Fruit fly (Drosophila melanogaster): Measurements from ENCODE around the gene NO66.

Gene NO66

DNA sequence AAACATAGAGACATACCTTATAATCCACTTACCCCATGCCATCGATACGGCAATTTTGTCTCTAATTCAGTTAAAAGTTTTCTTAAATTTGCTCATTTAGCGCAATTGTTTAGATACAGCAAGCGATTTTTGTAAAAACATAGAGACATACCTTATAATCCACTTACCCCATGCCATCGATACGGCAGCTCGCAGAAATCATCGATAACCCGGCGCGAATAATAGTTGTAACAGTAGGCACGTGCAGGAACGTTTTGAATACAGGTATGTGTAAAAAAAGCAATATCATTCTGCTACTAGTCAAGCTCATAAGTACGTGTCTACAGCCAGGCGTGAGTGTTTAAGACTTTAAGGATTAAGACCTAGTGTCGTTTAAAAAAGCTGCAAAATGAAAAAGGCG lies at the start of gene NO66:
NO66 (plus strand) TSS at position 199 of the 400 bp plus-strand sequence.
- TF ChIP-seq woc (GFP tag; optimal IDR thresholded peaks at IDR 0.05) (peak; percentile 22), Myc (optimal IDR thresholded peaks at IDR 0.05) (peak; percentile 12)

DNA sequence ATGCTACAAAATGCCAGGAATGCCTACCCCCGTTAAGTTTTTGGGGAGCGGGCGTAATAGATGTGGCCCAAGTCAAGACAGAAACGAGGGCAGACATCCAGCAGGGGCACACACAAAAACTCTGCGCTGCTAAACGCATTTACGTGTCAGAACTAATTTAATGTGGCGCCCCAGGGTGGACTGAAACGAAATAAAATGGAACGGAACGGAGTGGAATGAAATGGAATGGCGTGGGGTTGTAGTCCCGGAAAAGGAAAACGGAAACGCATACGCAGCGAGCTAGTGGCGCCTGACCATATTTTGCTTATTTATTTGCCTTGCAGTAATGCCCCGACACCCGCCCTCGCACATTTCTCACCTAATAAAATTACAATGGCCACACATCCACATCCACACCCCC lies 45.7 kb upstream of the NO66 start:
- no peak for TF ChIP-seq h (GFP tag; optimal IDR thresholded peaks at IDR 0.05)
- TF ChIP-seq Vsx2 (GFP tag; optimal IDR thresholded peaks at IDR 0.05; ENCODE audit: partially characterized antibody) = no peak
- no peak for TF ChIP-seq OdsH (GFP tag; optimal IDR thresholded peaks at IDR 0.05)
- TF ChIP-seq ey (GFP tag; optimal IDR thresholded peaks at IDR 0.05) = no peak
- no peak for TF ChIP-seq Abd-B (GFP tag; optimal IDR thresholded peaks at IDR 0.05)
- TF ChIP-seq foxo (GFP tag; optimal IDR thresholded peaks at IDR 0.05) = no peak
- TF ChIP-seq sage (GFP tag; optimal IDR thresholded peaks at IDR 0.05) = no peak
- TF ChIP-seq CG9705 (GFP tag; optimal IDR thresholded peaks at IDR 0.05) = no peak
- TF ChIP-seq jim (GFP tag; optimal IDR thresholded peaks at IDR 0.05) = no peak

DNA sequence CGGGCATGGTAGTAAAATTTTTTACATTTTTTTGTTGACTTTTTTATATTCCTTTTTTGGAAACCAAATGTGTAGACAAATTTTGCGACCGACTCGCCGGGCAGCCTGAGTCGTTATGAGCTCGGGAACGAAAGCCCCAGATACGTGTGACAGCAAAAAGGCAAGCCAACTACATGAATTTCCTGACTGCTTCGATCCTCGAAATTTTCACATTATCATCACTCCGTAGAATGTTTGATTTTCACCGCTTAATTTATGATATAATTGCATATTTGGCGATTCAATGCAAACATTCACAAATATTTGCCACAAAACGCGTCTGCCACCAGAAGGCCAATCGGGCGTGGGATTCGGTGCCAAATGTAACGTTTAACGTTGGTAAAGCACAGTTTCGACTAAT lies 42.3 kb upstream of the NO66 start, which contains the start of gene CG15577:
CG15577 (minus strand) TSS at position 101 of the 400 bp plus-strand sequence.
- TF ChIP-seq usp (GFP tag; optimal IDR thresholded peaks at IDR 0.05) (no peak), Abd-B (GFP tag; optimal IDR thresholded peaks at IDR 0.05) (no peak), jim (GFP tag; optimal IDR thresholded peaks at IDR 0.05) (no peak), tai (GFP tag; optimal IDR thresholded peaks at IDR 0.05) (no peak), fru (GFP tag; optimal IDR thresholded peaks at IDR 0.05) (no peak), CG32264 (GFP tag; optimal IDR thresholded peaks at IDR 0.05) (no peak)

- TF ChIP-seq CG9705 (GFP tag; optimal IDR thresholded peaks at IDR 0.05) = no peak
- no peak for TF ChIP-seq sage (GFP tag; optimal IDR thresholded peaks at IDR 0.05)
- TF ChIP-seq rgr (GFP tag; optimal IDR thresholded peaks at IDR 0.05) = no peak
Measured at dm6 chrX:4277861-4278260, 41.4 kb upstream of the NO66 start, which contains the start of gene CG15578. CG15578 (minus strand) TSS chrX:4277961.

dm6 chrX:4280769-4281168 lies 38.5 kb upstream of the NO66 start:
- TF ChIP-seq woc (GFP tag; optimal IDR thresholded peaks at IDR 0.05) = no peak

dm6 chrX:4293418-4293817 lies 25.8 kb upstream of the NO66 start:
- TF ChIP-seq rgr (GFP tag; optimal IDR thresholded peaks at IDR 0.05) (no peak), N (GFP tag; optimal IDR thresholded peaks at IDR 0.05) (no peak), jim (GFP tag; optimal IDR thresholded peaks at IDR 0.05) (no peak), Dfd (GFP tag; optimal IDR thresholded peaks at IDR 0.05) (no peak), foxo (GFP tag; optimal IDR thresholded peaks at IDR 0.05) (no peak), sage (GFP tag; optimal IDR thresholded peaks at IDR 0.05) (no peak), woc (GFP tag; optimal IDR thresholded peaks at IDR 0.05) (no peak), Dif (GFP tag; optimal IDR thresholded peaks at IDR 0.05; ENCODE audit: partially characterized antibody) (no peak), dsf (GFP tag; optimal IDR thresholded peaks at IDR 0.05; ENCODE audit: borderline replicate concordance) (no peak), fru (GFP tag; optimal IDR thresholded peaks at IDR 0.05) (no peak), Myc (optimal IDR thresholded peaks at IDR 0.05) (no peak), brk (GFP tag; optimal IDR thresholded peaks at IDR 0.05) (no peak), tai (GFP tag; optimal IDR thresholded peaks at IDR 0.05) (no peak), Vsx2 (GFP tag; optimal IDR thresholded peaks at IDR 0.05; ENCODE audit: partially characterized antibody) (no peak), pan (optimal IDR thresholded peaks at IDR 0.05) (no peak), sv (GFP tag; optimal IDR thresholded peaks at IDR 0.05) (no peak), CG32264 (GFP tag; optimal IDR thresholded peaks at IDR 0.05) (no peak), OdsH (GFP tag; optimal IDR thresholded peaks at IDR 0.05) (no peak), dmrt93B (GFP tag; optimal IDR thresholded peaks at IDR 0.05) (no peak), lola (GFP tag; optimal IDR thresholded peaks at IDR 0.05) (no peak)

DNA sequence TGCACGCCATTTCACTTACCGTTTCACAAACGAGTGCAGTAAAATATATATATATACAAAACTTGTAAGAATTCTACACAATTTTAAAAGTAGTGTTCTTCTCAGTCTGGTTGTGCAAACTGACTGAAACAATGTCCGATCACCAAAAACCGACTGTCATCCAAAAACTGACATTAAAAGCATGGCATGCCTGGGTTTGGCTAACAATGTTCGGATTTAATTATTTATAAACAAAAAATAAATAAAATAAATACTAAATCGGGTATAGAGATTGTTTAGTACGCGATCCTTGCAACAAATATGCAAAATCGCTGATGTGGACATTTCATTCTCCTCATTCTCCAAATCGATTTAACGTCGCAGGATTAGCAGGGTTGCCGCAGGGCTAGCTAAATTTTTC lies 17.0 kb upstream of the NO66 start, which contains the start of gene CG12692:
CG12692 (minus strand) TSS at position 101 of the 400 bp plus-strand sequence.
- TF ChIP-seq Abd-B (GFP tag; optimal IDR thresholded peaks at IDR 0.05) = no peak
- TF ChIP-seq fru (GFP tag; optimal IDR thresholded peaks at IDR 0.05) = no peak
- no peak for TF ChIP-seq usp (GFP tag; optimal IDR thresholded peaks at IDR 0.05)
- no peak for TF ChIP-seq h (GFP tag; optimal IDR thresholded peaks at IDR 0.05)
- TF ChIP-seq sv (GFP tag; optimal IDR thresholded peaks at IDR 0.05) = no peak
- no peak for TF ChIP-seq Hr78 (GFP tag; optimal IDR thresholded peaks at IDR 0.05)
- no peak for TF ChIP-seq ey (GFP tag; optimal IDR thresholded peaks at IDR 0.05)
- no peak for TF ChIP-seq Dif (GFP tag; optimal IDR thresholded peaks at IDR 0.05; ENCODE audit: partially characterized antibody)
